Fruit fly (Drosophila melanogaster): Measurements from ENCODE around the gene CG5854.

The CG5854 gene

DNA sequence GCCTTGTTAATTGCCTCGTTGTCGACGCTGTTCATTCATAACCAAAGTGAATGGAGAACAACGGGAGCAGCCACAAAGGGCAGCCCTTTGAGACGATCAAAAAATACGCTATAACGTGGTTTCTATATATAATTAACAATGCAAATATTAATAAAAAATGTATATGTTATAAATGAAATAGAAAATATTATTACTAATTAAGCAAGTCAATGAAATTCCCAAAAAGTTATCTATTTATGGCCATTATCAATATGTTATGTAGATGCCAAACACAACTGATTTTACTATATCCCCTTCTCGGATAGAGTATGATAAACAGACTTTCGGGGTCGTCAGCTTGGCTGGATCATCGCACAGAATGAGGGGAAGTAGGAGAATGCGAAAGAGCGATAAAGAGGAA lies 35.7 kb downstream of the CG5854 start (continued):
- TF ChIP-seq CG17328 (GFP tag; IDR thresholded peaks at IDR 0.05) (peak; percentile 42; the same call in 1 of the 2 replicates), CG11723 (GFP tag; optimal IDR thresholded peaks at IDR 0.05) (no peak), insv (GFP tag; optimal IDR thresholded peaks at IDR 0.05) (no peak), psq (GFP tag; optimal IDR thresholded peaks at IDR 0.05) (no peak), Kr (GFP tag; optimal IDR thresholded peaks at IDR 0.05) (no peak), CG3407 (GFP tag; optimal IDR thresholded peaks at IDR 0.05) (peak; percentile 32), gsb (GFP tag; IDR thresholded peaks at IDR 0.05) (0 out of 2 replicates have a peak, but pooled peaks have one; percentile 20), CG6175 (GFP tag; IDR thresholded peaks at IDR 0.05) (no peak), CG15073 (GFP tag; optimal IDR thresholded peaks at IDR 0.05) (no peak), sd (tag; optimal IDR thresholded peaks at IDR 0.05) (peak; percentile 36), Dad (GFP tag; optimal IDR thresholded peaks at IDR 0.05) (no peak), Side (GFP tag; optimal IDR thresholded peaks at IDR 0.05) (no peak), tup (GFP tag; optimal IDR thresholded peaks at IDR 0.05) (no peak), Doc2 (GFP tag; IDR thresholded peaks at IDR 0.05) (no peak), ttk (GFP tag; IDR thresholded peaks at IDR 0.05) (0 out of 2 replicates have a peak, but pooled peaks have one; percentile 8), HmgD (GFP tag; optimal IDR thresholded peaks at IDR 0.05) (no peak), HLHmδ (GFP tag; optimal IDR thresholded peaks at IDR 0.05) (no peak), knrl (GFP tag; IDR thresholded peaks at IDR 0.05; ENCODE audit: partially characterized antibody) (no peak), dysf (GFP tag; IDR thresholded peaks at IDR 0.05) (peak; percentile 76), HHEX (GFP tag; optimal IDR thresholded peaks at IDR 0.05) (peak; percentile 63), Chrac-16 (GFP tag; optimal IDR thresholded peaks at IDR 0.05) (no peak), CG10267 (tag; optimal IDR thresholded peaks at IDR 0.05) (peak; percentile 21), CG18619 (GFP tag; optimal IDR thresholded peaks at IDR 0.05) (peak; percentile 31), Gug (GFP tag; IDR thresholded peaks at IDR 0.05) (no peak), CG33557 (GFP tag; optimal IDR thresholded peaks at IDR 0.05) (no peak), CG10209 (GFP tag; optimal IDR thresholded peaks at IDR 0.05) (no peak), Ets97D (GFP tag; optimal IDR thresholded peaks at IDR 0.05) (no peak), BEAF-32 (GFP tag; optimal IDR thresholded peaks at IDR 0.05) (no peak), kah (GFP tag; optimal IDR thresholded peaks at IDR 0.05) (no peak), CG31388 (GFP tag; optimal IDR thresholded peaks at IDR 0.05) (no peak), NC2β (GFP tag; optimal IDR thresholded peaks at IDR 0.05) (no peak), CHES-1-like (GFP tag; optimal IDR thresholded peaks at IDR 0.05) (no peak), vfl (GFP tag; optimal IDR thresholded peaks at IDR 0.05) (no peak), Drgx (GFP tag; IDR thresholded peaks at IDR 0.05) (0 out of 2 replicates have a peak, but pooled peaks have one; percentile 11), Hand (GFP tag; optimal IDR thresholded peaks at IDR 0.05) (no peak), ind (GFP tag; optimal IDR thresholded peaks at IDR 0.05) (peak; percentile 26), Hey (tag; optimal IDR thresholded peaks at IDR 0.05) (no peak), her (GFP tag; optimal IDR thresholded peaks at IDR 0.05) (no peak), Stat92E (GFP tag; optimal IDR thresholded peaks at IDR 0.05) (no peak), lbe (GFP tag; optimal IDR thresholded peaks at IDR 0.05) (no peak), CG2129 (GFP tag; IDR thresholded peaks at IDR 0.05; ENCODE audit: partially characterized antibody) (no peak), Dip2 (GFP tag; IDR thresholded peaks at IDR 0.05) (no peak), CG15601 (tag; optimal IDR thresholded peaks at IDR 0.05) (peak; percentile 25), tin (GFP tag; optimal IDR thresholded peaks at IDR 0.05) (peak; percentile 13), CG7357 (GFP tag; IDR thresholded peaks at IDR 0.05) (peak; percentile 52; the same call in 2 of the 3 replicates), ham (GFP tag; IDR thresholded peaks at IDR 0.05) (no peak), jigr1 (GFP tag; IDR thresholded peaks at IDR 0.05) (no peak), CG8089 (GFP tag; optimal IDR thresholded peaks at IDR 0.05) (no peak), Dfd (GFP tag; optimal IDR thresholded peaks at IDR 0.05) (no peak), dan (GFP tag; IDR thresholded peaks at IDR 0.05) (no peak), Scr (GFP tag; IDR thresholded peaks at IDR 0.05; ENCODE audit: partially characterized antibody) (no peak)
